Fruit fly (Drosophila melanogaster): ENCODE results near the gene CG3106.

Gene CG3106

dm6 chrX:9687623-9688022, 24.9 kb upstream of the CG3106 start (continued):
- TF ChIP-seq CG16779 (GFP tag; IDR thresholded peaks at IDR 0.05) (peak; percentile 94), gsb (GFP tag; IDR thresholded peaks at IDR 0.05) (peak; percentile 93), CG32772 (GFP tag; IDR thresholded peaks at IDR 0.05) (peak; percentile 86), grau (tag; optimal IDR thresholded peaks at IDR 0.05) (peak; percentile 95), CG9215 (GFP tag; IDR thresholded peaks at IDR 0.05) (peak; percentile 86), Side (GFP tag; optimal IDR thresholded peaks at IDR 0.05) (peak; percentile 75), B-H2 (GFP tag; optimal IDR thresholded peaks at IDR 0.05) (peak; percentile 95), toy (GFP tag; IDR thresholded peaks at IDR 0.05) (peak; percentile 86), C15 (GFP tag; IDR thresholded peaks at IDR 0.05) (peak; percentile 88), Max (GFP tag; optimal IDR thresholded peaks at IDR 0.05) (peak; percentile 85), CG13287 (GFP tag; IDR thresholded peaks at IDR 0.05; ENCODE audit: partially characterized antibody) (no peak; the same call in 1 of the 2 replicates), Dfd (GFP tag; optimal IDR thresholded peaks at IDR 0.05) (no peak), gcm (GFP tag; optimal IDR thresholded peaks at IDR 0.05) (peak; percentile 98), fu2 (GFP tag; optimal IDR thresholded peaks at IDR 0.05) (peak; percentile 73), CG12104 (GFP tag; optimal IDR thresholded peaks at IDR 0.05) (peak; percentile 94), CG17385 (GFP tag; optimal IDR thresholded peaks at IDR 0.05) (peak; percentile 92), CG9437 (GFP tag; optimal IDR thresholded peaks at IDR 0.05) (peak; percentile 86), cad (GFP tag; optimal IDR thresholded peaks at IDR 0.05) (no peak), cwo (GFP tag; optimal IDR thresholded peaks at IDR 0.05) (peak; percentile 91), vnd (GFP tag; IDR thresholded peaks at IDR 0.05; ENCODE audit: partially characterized antibody) (no peak), h (optimal IDR thresholded peaks at IDR 0.05) (no peak), sug (tag; optimal IDR thresholded peaks at IDR 0.05) (peak; percentile 94), CG7271 (tag; optimal IDR thresholded peaks at IDR 0.05) (peak; percentile 89), CG17912 (GFP tag; optimal IDR thresholded peaks at IDR 0.05) (peak; percentile 80), CG1792 (GFP tag; optimal IDR thresholded peaks at IDR 0.05) (peak; percentile 58), CG7928 (GFP tag; optimal IDR thresholded peaks at IDR 0.05) (peak; percentile 71), CG12769 (tag; optimal IDR thresholded peaks at IDR 0.05) (peak; percentile 92), Tbp (GFP tag; optimal IDR thresholded peaks at IDR 0.05) (no peak), abd-A (tag; optimal IDR thresholded peaks at IDR 0.05) (peak; percentile 50), CG43689 (GFP tag; IDR thresholded peaks at IDR 0.05) (peak; percentile 71), CG4360 (GFP tag; IDR thresholded peaks at IDR 0.05) (peak; percentile 72), kni (GFP tag; optimal IDR thresholded peaks at IDR 0.05) (peak; percentile 76), salm (tag; optimal IDR thresholded peaks at IDR 0.05) (peak; percentile 97), CG6654 (GFP tag; optimal IDR thresholded peaks at IDR 0.05) (peak; percentile 86), CG10431 (GFP tag; optimal IDR thresholded peaks at IDR 0.05) (peak; percentile 85), wek (GFP tag; optimal IDR thresholded peaks at IDR 0.05) (peak; percentile 89), CG30403 (GFP tag; optimal IDR thresholded peaks at IDR 0.05) (peak; percentile 93), CG3838 (GFP tag; optimal IDR thresholded peaks at IDR 0.05) (peak; percentile 83), CG6765 (GFP tag; optimal IDR thresholded peaks at IDR 0.05) (peak; percentile 96), CG14050 (GFP tag; IDR thresholded peaks at IDR 0.05) (peak; percentile 89), Awh (GFP tag; IDR thresholded peaks at IDR 0.05) (peak; percentile 93), CG8290 (GFP tag; optimal IDR thresholded peaks at IDR 0.05) (peak; percentile 66), CG8290 (tag; optimal IDR thresholded peaks at IDR 0.05) (peak; percentile 90 to 92), tap (tag; optimal IDR thresholded peaks at IDR 0.05) (peak; percentile 96), Dp (GFP tag; optimal IDR thresholded peaks at IDR 0.05) (peak; percentile 88), CG11504 (tag; optimal IDR thresholded peaks at IDR 0.05) (peak; percentile 95), Six4 (GFP tag; optimal IDR thresholded peaks at IDR 0.05) (peak; percentile 89), CG5245 (GFP tag; optimal IDR thresholded peaks at IDR 0.05) (peak; percentile 82), cato (GFP tag; optimal IDR thresholded peaks at IDR 0.05; ENCODE audit: borderline replicate concordance) (peak; percentile 69), danr (GFP tag; IDR thresholded peaks at IDR 0.05) (peak; percentile 86), HmgD (GFP tag; optimal IDR thresholded peaks at IDR 0.05) (no peak), chinmo (GFP tag; IDR thresholded peaks at IDR 0.05; ENCODE audit: partially characterized antibody) (no peak)
